Fruit fly (Drosophila melanogaster) whole organism, prepupa: Measurements from ENCODE around the gene CG14546.

Experiments used
- Blimp-1 ChIP-seq: fragments of 200-800 bp; sonication (Bioruptor generic); optimal IDR thresholded peaks from 3 replicates; lab custom pipeline; 2017; ENCODE audit warnings: missing biosample characterization, missing genetic modification characterization, mild to moderate bottlenecking, moderate library complexity, missing genetic modification reagents
- CG11762 ChIP-seq: fragments of 200-800 bp; sonication (Bioruptor generic); optimal IDR thresholded peaks from 3 replicates; lab custom pipeline; 2016; ENCODE audit warnings: missing biosample characterization, missing genetic modification characterization; ENCODE audit not compliant: insufficient read depth
- CG1621 ChIP-seq: fragments of 200-800 bp; sonication (Bioruptor generic); optimal IDR thresholded peaks from 3 replicates; lab custom pipeline; 2018; ENCODE audit warnings: missing biosample characterization, mild to moderate bottlenecking, missing genetic modification characterization
- CG4318 ChIP-seq: fragments of 200-800 bp; sonication (Bioruptor generic); optimal IDR thresholded peaks from 3 replicates; lab custom pipeline; 2017; ENCODE audit warnings: missing biosample characterization, mild to moderate bottlenecking, missing genetic modification characterization
- CG6163 ChIP-seq: fragments of 200-800 bp; sonication (Bioruptor generic); IDR thresholded peaks from 3 replicates; pipeline ENCODE4 v1.3.6; 2022; ENCODE audit warnings: missing biosample characterization, missing genetic modification characterization
- CG9139 ChIP-seq: fragments of 200-800 bp; sonication (Bioruptor generic); optimal IDR thresholded peaks from 3 replicates; lab custom pipeline; 2017; ENCODE audit warnings: missing biosample characterization, mild to moderate bottlenecking, missing genetic modification characterization
- Ets96B ChIP-seq: fragments of 200-800 bp; optimal IDR thresholded peaks from 2 replicates; lab custom pipeline; 2019; ENCODE audit warnings: missing biosample characterization, mild to moderate bottlenecking, missing genetic modification characterization, moderate library complexity
- Gug ChIP-seq: fragments of 200-800 bp; sonication (Bioruptor generic); IDR thresholded peaks from 2 replicates; pipeline ENCODE4 v1.3.6; 2022; ENCODE audit warnings: missing biosample characterization, missing genetic modification characterization
- Lpt ChIP-seq: fragments of 200-800 bp; sonication (Bioruptor generic); optimal IDR thresholded peaks from 3 replicates; lab custom pipeline; 2016; ENCODE audit warnings: missing biosample characterization, missing genetic modification characterization
- Sox102F ChIP-seq: fragments of 200-800 bp; sonication (Bioruptor generic); optimal IDR thresholded peaks from 2 replicates; lab custom pipeline; 2016; ENCODE audit warnings: missing biosample characterization, mild to moderate bottlenecking, missing genetic modification characterization
- dac ChIP-seq: fragments of 200-800 bp; sonication (Bioruptor generic); optimal IDR thresholded peaks from 2 replicates; lab custom pipeline; 2017; ENCODE audit warnings: missing biosample characterization, mild to moderate bottlenecking, missing genetic modification characterization
- svp ChIP-seq: fragments of 200-800 bp; sonication (Bioruptor generic); peaks from one replicate; lab custom pipeline; 2016; ENCODE audit warnings: missing biosample characterization, missing genetic modification characterization

DNA sequence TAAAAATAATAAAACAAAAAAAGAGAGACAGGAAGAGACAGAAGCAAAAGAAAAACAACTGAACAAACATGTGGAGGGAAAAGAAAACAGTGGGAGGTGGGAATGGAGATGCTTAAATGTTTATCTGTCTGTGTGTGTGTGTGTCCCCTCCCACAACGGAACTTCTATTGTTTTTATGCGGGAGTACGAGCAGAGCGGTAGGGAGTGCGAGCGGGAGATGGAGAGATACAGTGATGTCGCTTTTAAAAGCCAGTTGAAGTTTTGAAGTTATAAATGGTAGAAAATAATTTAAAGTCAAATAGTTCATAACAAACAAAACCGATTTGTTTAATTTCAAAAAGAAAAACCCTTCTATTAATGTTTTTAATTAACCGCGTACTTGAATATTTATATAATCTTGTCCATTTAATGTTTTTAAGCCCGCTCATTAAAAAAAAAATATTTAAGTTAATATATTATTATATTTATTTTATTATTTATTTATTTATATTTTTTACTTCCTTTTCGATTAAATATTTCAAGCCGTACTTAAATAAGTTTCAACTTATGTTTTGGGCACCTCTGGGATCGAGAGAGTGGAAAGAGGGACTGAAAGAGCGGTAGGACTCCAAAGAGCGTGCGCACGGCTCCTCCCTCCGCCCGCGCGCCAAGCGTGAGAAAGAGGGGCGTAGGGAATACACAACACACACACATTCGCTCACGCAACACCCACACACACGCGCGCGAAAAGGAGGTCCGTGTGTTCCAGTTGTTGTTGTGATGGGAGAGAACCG lies 42.0 kb downstream of the CG14546 start:
- TF ChIP-seq svp (GFP tag; lab: Kevin White, UChicago) = peak; percentile 55
- TF ChIP-seq Ets96B = peak; percentile 53
- no peak for TF ChIP-seq Sox102F (GFP tag; lab: Kevin White, UChicago)
- TF ChIP-seq Gug = peak; percentile 11; the same call in 1 of the 2 replicates
- TF ChIP-seq CG1621 (tag; lab: Kevin White, UChicago) = no peak
- TF ChIP-seq CG6163 (GFP tag; lab: Robert Waterston, UW) = peak; percentile 18; the same call in 1 of the 3 replicates
- TF ChIP-seq Lpt = peak; percentile 52
- no peak for TF ChIP-seq CG9139
- no peak for TF ChIP-seq dac
- TF ChIP-seq CG11762 (GFP tag; lab: Kevin White, UChicago) = peak; percentile 22
- peak; percentile 14 for TF ChIP-seq Blimp-1 (GFP tag; lab: Kevin White, UChicago)
- TF ChIP-seq CG4318 (GFP tag; lab: Kevin White, UChicago) = peak; percentile 42
